Fruit fly (Drosophila melanogaster): Measurements from ENCODE around the gene Cds.
A peak's percentile ranks its signal among the peaks of the same experiment; 100 is the strongest.

The Cds gene

DNA sequence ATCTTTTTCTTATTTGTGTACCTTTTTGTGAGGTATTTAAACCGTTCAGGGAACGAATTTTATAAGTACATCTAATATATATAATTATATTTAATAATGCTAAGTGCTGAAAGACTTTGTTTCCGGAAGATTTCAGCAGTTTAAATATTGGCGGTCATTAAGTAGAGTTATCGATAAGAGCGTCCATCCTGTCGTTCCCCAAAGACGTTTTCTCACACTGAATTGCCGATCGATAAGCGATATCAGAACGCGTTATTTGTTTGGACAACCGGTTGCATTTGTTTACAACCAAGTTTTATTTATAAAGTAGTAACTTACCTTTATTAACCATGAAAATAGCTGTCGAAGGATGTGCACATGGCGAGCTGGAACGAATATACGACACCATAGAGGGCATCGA is 6.0 kb upstream of the Cds start, which contains the start of gene ldbr (continued):
- TF ChIP-seq Trl (optimal IDR thresholded peaks at IDR 0.05) = no peak
- TF ChIP-seq Trl (GFP tag; optimal IDR thresholded peaks at IDR 0.05) = no peak
- TF ChIP-seq CG12236 (GFP tag; optimal IDR thresholded peaks at IDR 0.05) = no peak
- peak; percentile 50; the same call in 1 of the 2 replicates for TF ChIP-seq unc-4 (GFP tag; IDR thresholded peaks at IDR 0.05; ENCODE audit: partially characterized antibody)
- peak; percentile 41; the same call in 1 of the 2 replicates for TF ChIP-seq tna (GFP tag; IDR thresholded peaks at IDR 0.05; ENCODE audit: partially characterized antibody)
- TF ChIP-seq esg (GFP tag; conservative IDR thresholded peaks at IDR 0.05) = no peak
- no peak for TF ChIP-seq CG17612 (GFP tag; IDR thresholded peaks at IDR 0.05)
- TF ChIP-seq Atf6 (GFP tag; IDR thresholded peaks at IDR 0.05) = no peak
- no peak for TF ChIP-seq gce (GFP tag; IDR thresholded peaks at IDR 0.05)
- peak; percentile 45; the same call in 2 of the 3 replicates for TF ChIP-seq Opbp (GFP tag; IDR thresholded peaks at IDR 0.05; ENCODE audit: partially characterized antibody)
- no peak for TF ChIP-seq dm (GFP tag; optimal IDR thresholded peaks at IDR 0.05)
- TF ChIP-seq Jarid2 (GFP tag; optimal IDR thresholded peaks at IDR 0.05) = no peak
- TF ChIP-seq pnt (GFP tag; optimal IDR thresholded peaks at IDR 0.05) = no peak
- TF ChIP-seq Chrac-16 (GFP tag; optimal IDR thresholded peaks at IDR 0.05) = no peak
- no peak for TF ChIP-seq CG8359 (GFP tag; optimal IDR thresholded peaks at IDR 0.05; ENCODE audit: borderline replicate concordance)
- no peak for TF ChIP-seq Doc2 (GFP tag; IDR thresholded peaks at IDR 0.05)
- TF ChIP-seq CG4820 (GFP tag; optimal IDR thresholded peaks at IDR 0.05) = no peak
- no peak for TF ChIP-seq tx (GFP tag; optimal IDR thresholded peaks at IDR 0.05)
- no peak for TF ChIP-seq schlank (tag; optimal IDR thresholded peaks at IDR 0.05)
- TF ChIP-seq MESR4 (GFP tag; optimal IDR thresholded peaks at IDR 0.05) = peak; percentile 31
- TF ChIP-seq Nf-YC (tag; optimal IDR thresholded peaks at IDR 0.05) = no peak
- TF ChIP-seq HLH4C (GFP tag; IDR thresholded peaks at IDR 0.05; ENCODE audit: partially characterized antibody) = peak; percentile 76
- TF ChIP-seq Sox102F (GFP tag; optimal IDR thresholded peaks at IDR 0.05) = no peak
- no peak for TF ChIP-seq CG11723 (GFP tag; optimal IDR thresholded peaks at IDR 0.05)
- TF ChIP-seq nerfin-1 (tag; optimal IDR thresholded peaks at IDR 0.05) = no peak
- TF ChIP-seq CG42726 (GFP tag; IDR thresholded peaks at IDR 0.05; ENCODE audit: partially characterized antibody) = no peak
- no peak for TF ChIP-seq Xrp1 (GFP tag; IDR thresholded peaks at IDR 0.05)
- no peak for TF ChIP-seq Dip2 (GFP tag; IDR thresholded peaks at IDR 0.05)
- TF ChIP-seq MBD-R2 (GFP tag; IDR thresholded peaks at IDR 0.05) = peak; percentile 74
- TF ChIP-seq Dip3 (GFP tag; optimal IDR thresholded peaks at IDR 0.05) = no peak
- TF ChIP-seq zen (tag; optimal IDR thresholded peaks at IDR 0.05) = peak; percentile 20
- TF ChIP-seq pfk (GFP tag; optimal IDR thresholded peaks at IDR 0.05) = peak; percentile 25
- no peak for TF ChIP-seq lola (GFP tag; optimal IDR thresholded peaks at IDR 0.05)
- TF ChIP-seq vnd (GFP tag; IDR thresholded peaks at IDR 0.05; ENCODE audit: partially characterized antibody) = no peak
- TF ChIP-seq E2f1 (GFP tag; IDR thresholded peaks at IDR 0.05) = no peak
- TF ChIP-seq Dfd (GFP tag; optimal IDR thresholded peaks at IDR 0.05) = no peak
- TF ChIP-seq Fer3 (tag; optimal IDR thresholded peaks at IDR 0.05) = no peak
- no peak for TF ChIP-seq CG16863 (GFP tag; optimal IDR thresholded peaks at IDR 0.05)
- no peak for TF ChIP-seq CG4730 (GFP tag; IDR thresholded peaks at IDR 0.05)
- TF ChIP-seq repo (GFP tag; optimal IDR thresholded peaks at IDR 0.05) = no peak
- no peak for TF ChIP-seq bowl (GFP tag; IDR thresholded peaks at IDR 0.05)
- no peak for TF ChIP-seq CG17359 (tag; optimal IDR thresholded peaks at IDR 0.05)
- no peak for TF ChIP-seq CG6689 (GFP tag; IDR thresholded peaks at IDR 0.05)
- TF ChIP-seq CG12104 (GFP tag; optimal IDR thresholded peaks at IDR 0.05) = no peak
- peak; percentile 72 for TF ChIP-seq onecut (GFP tag; IDR thresholded peaks at IDR 0.05)
- TF ChIP-seq MTF-1 (GFP tag; optimal IDR thresholded peaks at IDR 0.05; ENCODE audit: borderline replicate concordance) = no peak
- TF ChIP-seq Lpt (GFP tag; optimal IDR thresholded peaks at IDR 0.05) = no peak
- TF ChIP-seq gro (GFP tag; optimal IDR thresholded peaks at IDR 0.05) = no peak
- TF ChIP-seq chinmo (GFP tag; IDR thresholded peaks at IDR 0.05; ENCODE audit: partially characterized antibody) = no peak
- no peak for TF ChIP-seq CG18599 (GFP tag; optimal IDR thresholded peaks at IDR 0.05)
- no peak for TF ChIP-seq CG9817 (tag; optimal IDR thresholded peaks at IDR 0.05)
